Worm (Caenorhabditis elegans) whole organism, early embryonic: ENCODE results near the gene hpo-26.

Source experiments
- aly-1 ChIP-seq: sonication (generic microtip); optimal IDR thresholded peaks from 2 replicates; lab custom pipeline; 2016; ENCODE audit warnings: missing genetic modification characterization, missing compliant biosample characterization
- ama-1 ChIP-seq: fragments of 150-350 bp; optimal IDR thresholded peaks from 2 replicates; lab custom pipeline; 2014
- ceh-13 ChIP-seq: fragments of 200-800 bp; sonication (Bioruptor generic); optimal IDR thresholded peaks from 2 replicates; lab custom pipeline; 2018; ENCODE audit warnings: mild to moderate bottlenecking, missing genetic modification characterization, missing compliant biosample characterization
- ceh-36 ChIP-seq: sonication (generic microtip); optimal IDR thresholded peaks from 2 replicates; lab custom pipeline; 2016; ENCODE audit warnings: missing genetic modification characterization, inconsistent platforms, missing compliant biosample characterization
- flt-1 ChIP-seq: fragments of 200-800 bp; sonication (Bioruptor generic); IDR thresholded peaks from 2 replicates; pipeline ENCODE4 v1.3.6; 2022; ENCODE audit warnings: missing genetic modification characterization, missing compliant biosample characterization
- hmbx-1 ChIP-seq: sonication (generic microtip); optimal IDR thresholded peaks from 2 replicates; lab custom pipeline; 2016; ENCODE audit warnings: mild to moderate bottlenecking, missing genetic modification characterization, missing compliant biosample characterization
- pes-1 ChIP-seq: fragments of 200-800 bp; sonication (Bioruptor generic); IDR thresholded peaks from 2 replicates; pipeline ENCODE4 v1.3.6; 2022; ENCODE audit warnings: missing genetic modification reagents, missing genetic modification characterization, missing compliant biosample characterization
- scrt-1 ChIP-seq: fragments of 200-800 bp; sonication (Bioruptor generic); IDR thresholded peaks from 2 replicates; pipeline ENCODE4 v1.3.6; 2022; ENCODE audit warnings: missing genetic modification characterization, missing compliant biosample characterization
- sea-1 ChIP-seq: fragments of 200-800 bp; sonication (Bioruptor generic); conservative IDR thresholded peaks from 2 replicates; pipeline ENCODE4 v1.3.6; 2022; ENCODE audit warnings: missing genetic modification characterization, missing compliant biosample characterization
- tra-4 ChIP-seq: sonication (generic microtip); optimal IDR thresholded peaks from 2 replicates; lab custom pipeline; 2017; ENCODE audit warnings: missing genetic modification characterization, missing compliant biosample characterization

DNA sequence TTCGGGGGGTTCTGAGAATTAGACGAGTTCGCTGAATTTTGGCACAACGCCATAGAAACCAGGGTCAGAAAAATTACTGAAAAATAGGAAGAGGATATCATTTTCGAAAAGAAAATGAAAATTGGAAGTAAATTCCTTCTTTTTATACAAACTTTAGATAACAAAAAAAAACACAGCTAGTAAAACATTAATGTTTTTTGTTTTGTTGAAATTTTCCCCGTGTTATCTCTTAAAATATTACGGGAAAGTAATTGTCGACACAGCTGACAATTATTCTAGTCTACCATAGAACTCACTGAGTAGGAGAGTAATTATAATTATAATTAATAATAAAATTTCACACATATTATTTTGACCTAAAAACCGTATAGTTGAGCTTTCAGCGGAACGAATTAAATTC is 26.2 kb upstream of the hpo-26 start, which contains the start of gene spp-26:
- TF ChIP-seq pes-1 (GFP tag; lab: Robert Waterston, UW) (no peak), scrt-1 (GFP tag; lab: Robert Waterston, UW) (no peak), ama-1 (lab: Kevin White, UChicago) (no peak), aly-1 (no peak), hmbx-1 (no peak), tra-4 (tag; lab: Kevin White, UChicago) (no peak), flt-1 (GFP tag; lab: Robert Waterston, UW) (no peak), sea-1 (GFP tag; lab: Robert Waterston, UW) (no peak), ceh-13 (GFP tag; lab: Kevin White, UChicago) (no peak), ceh-36 (tag; lab: Kevin White, UChicago) (no peak)
